Worm (Caenorhabditis elegans) whole organism, L3 larva: ENCODE data around the gene igdb-1.

Experiments
- ZK546.5 ChIP-seq: sonication (generic microtip); optimal IDR thresholded peaks from 2 replicates; lab custom pipeline; 2017; ENCODE audit warnings: missing biosample characterization, missing genetic modification characterization
- aly-2 ChIP-seq: fragments of 150-350 bp; optimal IDR thresholded peaks from 2 replicates; lab custom pipeline; 2014; ENCODE audit warnings: missing biosample characterization, missing genetic modification characterization
- ama-1 ChIP-seq: fragments of 150-350 bp; optimal IDR thresholded peaks from 2 replicates; lab custom pipeline; 2018
- ceh-28 ChIP-seq: fragments of 150-350 bp; optimal IDR thresholded peaks from 2 replicates; lab custom pipeline; 2014; ENCODE audit warnings: missing biosample characterization, missing genetic modification reagents, missing genetic modification characterization
- egl-5 ChIP-seq: fragments of 150-350 bp; optimal IDR thresholded peaks from 2 replicates; lab custom pipeline; 2017; ENCODE audit warnings: missing biosample characterization, missing genetic modification reagents, missing genetic modification characterization, inconsistent platforms
- jun-1 ChIP-seq: fragments of 150-350 bp; optimal IDR thresholded peaks from 2 replicates; lab custom pipeline; 2014; ENCODE audit warnings: missing biosample characterization, missing genetic modification reagents, missing genetic modification characterization
- lin-39 ChIP-seq: fragments of 150-350 bp; optimal IDR thresholded peaks from 2 replicates; lab custom pipeline; 2018; ENCODE audit warnings: missing biosample characterization, missing genetic modification reagents, missing genetic modification characterization
- nhr-11 ChIP-seq: fragments of 150-350 bp; optimal IDR thresholded peaks from 2 replicates; lab custom pipeline; 2014; ENCODE audit warnings: missing biosample characterization, missing genetic modification characterization
- nhr-237 ChIP-seq: fragments of 150-350 bp; optimal IDR thresholded peaks from 2 replicates; lab custom pipeline; 2014; ENCODE audit warnings: missing biosample characterization, missing genetic modification characterization
- nhr-77 ChIP-seq: fragments of 150-350 bp; optimal IDR thresholded peaks from 2 replicates; lab custom pipeline; 2014; ENCODE audit warnings: missing biosample characterization, missing genetic modification characterization
- pha-4 ChIP-seq: fragments of 150-350 bp; optimal IDR thresholded peaks from 2 replicates; lab custom pipeline; 2014; ENCODE audit warnings: missing biosample characterization, missing genetic modification reagents, missing genetic modification characterization

DNA sequence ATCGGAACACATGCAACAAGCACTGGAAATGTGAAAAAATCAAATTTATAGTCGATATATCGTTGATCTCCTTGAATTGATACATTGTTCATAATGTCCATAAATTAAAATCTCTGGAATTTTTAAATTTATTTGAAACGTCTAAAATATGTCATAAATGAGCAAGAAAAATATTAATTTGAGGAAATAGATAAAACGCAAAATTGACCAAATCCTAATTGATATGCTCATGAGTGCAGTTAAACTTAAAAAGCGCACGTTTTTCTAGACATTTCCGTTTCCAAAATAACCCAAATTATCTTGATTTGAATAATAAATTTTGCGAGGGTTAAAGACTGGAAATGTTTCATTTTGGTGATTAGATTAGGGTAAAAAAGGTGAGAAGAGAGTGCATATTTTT, 43.7 kb downstream of the igdb-1 start, which contains the start of gene sru-13:
- no peak for TF ChIP-seq pha-4 (tag; lab: Kevin White, UChicago)
- TF ChIP-seq nhr-77 (tag; lab: Kevin White, UChicago), result no peak
- no peak for TF ChIP-seq jun-1 (tag; lab: Kevin White, UChicago)
- TF ChIP-seq lin-39, result no peak
- TF ChIP-seq nhr-11 (tag; lab: Kevin White, UChicago), result no peak
- TF ChIP-seq egl-5, result no peak
- TF ChIP-seq ZK546.5 (tag; lab: Kevin White, UChicago), result no peak
- no peak for TF ChIP-seq ceh-28 (tag; lab: Kevin White, UChicago)
- TF ChIP-seq ama-1, result no peak
- TF ChIP-seq aly-2 (tag; lab: Kevin White, UChicago), result no peak
- no peak for TF ChIP-seq nhr-237 (tag; lab: Kevin White, UChicago)
